Worm (Caenorhabditis elegans): ENCODE measurements around the gene droe-4.
A peak's percentile ranks its signal among the peaks of the same experiment; 100 is the strongest.

droe-4 gene

ce11 chrV:13986823-13987222 lies 5.6 kb upstream of the droe-4 start (continued):
- TF ChIP-seq nhr-102 (tag; optimal IDR thresholded peaks at IDR 0.05) (peak; percentile 38), ama-1 (optimal IDR thresholded peaks at IDR 0.05) (no peak), dmd-6 (GFP tag; IDR thresholded peaks at IDR 0.05) (peak; percentile 47; the same call in 1 of the 2 replicates), lin-1 (GFP tag; IDR thresholded peaks at IDR 0.05) (peak; percentile 7; the same call in 1 of the 2 replicates), zfp-2 (tag; optimal IDR thresholded peaks at IDR 0.05) (no peak), duxl-1 (tag; optimal IDR thresholded peaks at IDR 0.05; ENCODE audit: poor library complexity) (no peak)

DNA sequence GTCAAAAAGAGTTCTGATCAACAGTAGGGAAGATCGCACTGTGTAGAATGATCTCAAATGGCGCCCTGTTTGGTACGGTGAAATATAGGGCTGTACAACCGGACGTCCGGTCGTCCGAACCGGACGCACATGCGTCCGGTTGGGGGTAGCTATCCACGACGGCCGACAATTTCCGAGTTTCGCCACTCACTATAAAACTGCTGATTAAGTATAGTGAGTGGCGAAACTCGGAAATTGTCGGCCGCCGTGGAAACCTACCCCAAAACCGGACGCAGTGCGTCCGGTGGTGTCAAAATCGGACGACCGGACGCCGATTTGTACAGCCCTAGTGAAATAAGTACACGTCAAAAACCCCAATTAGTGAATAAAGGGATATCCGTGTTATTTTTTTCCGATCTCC lies 439 bp upstream of the droe-4 start:
- peak; percentile 20; the same call in 1 of the 2 replicates for TF ChIP-seq lin-38 (GFP tag; IDR thresholded peaks at IDR 0.05)

DNA sequence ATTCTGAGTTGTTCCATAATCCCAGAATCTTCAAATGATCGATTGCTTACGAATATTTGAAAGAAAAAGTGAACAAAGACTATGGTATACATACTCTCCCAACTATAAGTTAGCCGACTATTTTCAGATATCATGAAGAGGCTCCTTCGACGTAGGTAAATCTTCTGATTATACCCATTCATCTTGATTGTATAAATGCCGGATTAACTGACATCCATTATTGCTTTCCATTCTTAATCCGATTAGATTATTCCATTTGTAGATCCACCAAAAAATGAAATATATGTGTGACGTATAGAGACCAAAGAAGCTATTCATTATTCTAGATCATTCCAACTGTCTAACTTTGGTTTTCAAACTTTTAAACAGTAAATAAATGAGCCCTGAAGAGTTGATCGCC lies 1.0 kb downstream of the droe-4 start:
- TF ChIP-seq arid-1 (GFP tag; conservative IDR thresholded peaks at IDR 0.05) (no peak), fkh-10 (GFP tag; optimal IDR thresholded peaks at IDR 0.05) (no peak), nhr-6 (tag; optimal IDR thresholded peaks at IDR 0.05) (no peak), lim-7 (GFP tag; IDR thresholded peaks at IDR 0.05) (no peak), F49E8.2 (tag; optimal IDR thresholded peaks at IDR 0.05; ENCODE audit: borderline replicate concordance) (no peak), dmd-8 (GFP tag; IDR thresholded peaks at IDR 0.05) (no peak), mep-1 (tag; optimal IDR thresholded peaks at IDR 0.05) (no peak), lin-1 (GFP tag; IDR thresholded peaks at IDR 0.05) (no peak), dmd-9 (GFP tag; IDR thresholded peaks at IDR 0.05) (no peak), hif-1 (tag; optimal IDR thresholded peaks at IDR 0.05) (no peak), ztf-7 (tag; optimal IDR thresholded peaks at IDR 0.05) (no peak), hmg-1.1 (GFP tag; IDR thresholded peaks at IDR 0.05) (no peak), lin-15B (tag; optimal IDR thresholded peaks at IDR 0.05) (no peak), egl-27 (tag; optimal IDR thresholded peaks at IDR 0.05) (no peak), unc-62 (GFP tag; optimal IDR thresholded peaks at IDR 0.05 in 1 of 2) (no peak), unc-62 (tag; optimal IDR thresholded peaks at IDR 0.05) (no peak), F10B5.3 (tag; optimal IDR thresholded peaks at IDR 0.05) (no peak), F44E2.7 (GFP tag; IDR thresholded peaks at IDR 0.05) (no peak), nhr-102 (tag; optimal IDR thresholded peaks at IDR 0.05) (no peak), nhr-41 (GFP tag; IDR thresholded peaks at IDR 0.05) (no peak)

ce11 chrV:14001929-14002328 lies 9.5 kb downstream of the droe-4 start:
- TF ChIP-seq aha-1 (tag) (peak; percentile 87), madf-5 (GFP tag; IDR thresholded peaks at IDR 0.05) (no peak), hif-1 (tag; optimal IDR thresholded peaks at IDR 0.05) (peak in 1 of 2 experiments; percentile 69)

ce11 chrV:14002402-14002801 lies 9.9 kb downstream of the droe-4 start:
- TF ChIP-seq nhr-28 (tag; optimal IDR thresholded peaks at IDR 0.05) (peak; percentile 11), mes-2 (tag; optimal IDR thresholded peaks at IDR 0.05; ENCODE audit: poor library complexity, severe bottlenecking) (peak; percentile 52), dve-1 (tag; optimal IDR thresholded peaks at IDR 0.05; ENCODE audit: insufficient read depth) (peak; percentile 29), tra-1 (GFP tag; IDR thresholded peaks at IDR 0.05) (peak; percentile 32; the same call in 1 of the 2 replicates), hmg-1.1 (GFP tag; IDR thresholded peaks at IDR 0.05) (0 out of 2 replicates have a peak, but pooled peaks have one; percentile 22), daf-16 (GFP tag; optimal IDR thresholded peaks at IDR 0.05) (no peak), daf-16 (tag; optimal IDR thresholded peaks at IDR 0.05) (peak; percentile 22), F26F4.8 (GFP tag; conservative IDR thresholded peaks at IDR 0.05) (no peak), mxl-3 (GFP tag; optimal IDR thresholded peaks at IDR 0.05) (no peak), aha-1 (tag) (peak; percentile 72), hlh-11 (tag; optimal IDR thresholded peaks at IDR 0.05) (peak; percentile 56), Y75B8A.6 (GFP tag; IDR thresholded peaks at IDR 0.05) (no peak), hlh-30 (tag; optimal IDR thresholded peaks at IDR 0.05; ENCODE audit: insufficient read depth) (peak; percentile 43)

Measured in whole organism, L4 larva.